Worm (Caenorhabditis elegans) whole organism, early embryonic: Measurements from ENCODE around the gene D1044.6.

Source experiments
- F13C5.2 ChIP-seq: sonication (generic microtip); optimal IDR thresholded peaks from 2 replicates; lab custom pipeline; 2017; ENCODE audit warnings: mild to moderate bottlenecking, missing genetic modification characterization, inconsistent platforms, missing compliant biosample characterization
- ceh-13 ChIP-seq: fragments of 200-800 bp; sonication (Bioruptor generic); optimal IDR thresholded peaks from 2 replicates; lab custom pipeline; 2018; ENCODE audit warnings: mild to moderate bottlenecking, missing genetic modification characterization, missing compliant biosample characterization
- ceh-36 ChIP-seq: sonication (generic microtip); optimal IDR thresholded peaks from 2 replicates; lab custom pipeline; 2016; ENCODE audit warnings: missing genetic modification characterization, inconsistent platforms, missing compliant biosample characterization
- sea-1 ChIP-seq: fragments of 200-800 bp; sonication (Bioruptor generic); conservative IDR thresholded peaks from 2 replicates; pipeline ENCODE4 v1.3.6; 2022; ENCODE audit warnings: missing genetic modification characterization, missing compliant biosample characterization
- tra-4 ChIP-seq: sonication (generic microtip); optimal IDR thresholded peaks from 2 replicates; lab custom pipeline; 2017; ENCODE audit warnings: missing genetic modification characterization, missing compliant biosample characterization

DNA sequence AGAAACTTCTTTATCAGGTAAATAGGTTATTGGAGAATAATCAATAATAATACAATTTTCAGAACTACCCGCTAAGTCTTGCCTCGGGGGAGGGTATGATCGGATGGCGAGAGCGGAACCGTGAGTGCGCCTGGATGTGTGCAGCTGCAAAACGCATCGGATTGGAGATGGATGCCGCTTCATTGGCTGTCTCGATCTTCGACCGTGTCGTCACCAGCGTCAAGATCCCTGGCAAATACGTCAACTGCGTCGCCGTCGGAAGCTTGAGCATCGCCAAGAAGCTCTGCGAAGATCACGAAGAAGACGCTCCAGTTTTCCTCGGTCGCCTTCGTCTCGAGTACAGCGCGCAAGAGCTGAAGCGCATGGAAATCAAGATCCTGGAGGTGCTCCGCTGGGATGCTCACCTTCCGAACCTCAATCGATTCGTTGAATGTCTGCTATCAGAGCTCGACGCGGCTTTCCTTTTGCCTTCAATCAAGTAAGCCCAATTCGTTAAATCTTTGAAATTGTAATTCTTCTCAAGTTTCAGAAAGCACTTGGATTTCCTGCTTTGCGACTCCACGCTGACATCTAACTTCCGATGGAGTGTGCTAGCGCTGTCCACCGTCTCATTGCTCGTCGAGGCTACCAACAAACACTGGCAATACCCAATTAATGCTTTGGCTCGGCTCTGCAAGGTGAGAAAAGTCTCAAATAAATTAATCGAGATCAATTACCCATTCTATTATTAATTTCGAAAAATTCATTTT, 38.1 kb downstream of the D1044.6 start:
- TF ChIP-seq sea-1 (GFP tag; lab: Robert Waterston, UW) (no peak), tra-4 (no peak), ceh-36 (no peak), F13C5.2 (tag; lab: Kevin White, UChicago) (no peak), ceh-13 (GFP tag; lab: Kevin White, UChicago) (no peak)
